Worm (Caenorhabditis elegans) whole organism, late embryonic: ENCODE measurements around the gene klf-3.

ENCODE experiments used
- C08G9.2 ChIP-seq: sonication (generic microtip); optimal IDR thresholded peaks from 2 replicates; lab custom pipeline; 2016; ENCODE audit warnings: mild to moderate bottlenecking, missing genetic modification characterization, moderate library complexity, missing compliant biosample characterization
- ahr-1 ChIP-seq: sonication (generic microtip); optimal IDR thresholded peaks from 2 replicates; lab custom pipeline; 2016; ENCODE audit warnings: missing genetic modification characterization, missing compliant biosample characterization
- ama-1 ChIP-seq: fragments of 150-350 bp; optimal IDR thresholded peaks from 2 replicates; lab custom pipeline; 2014
- ceh-30 ChIP-seq: fragments of 150-350 bp; optimal IDR thresholded peaks from 2 replicates; lab custom pipeline; 2014; ENCODE audit warnings: missing biosample characterization, missing genetic modification characterization
- ceh-31 ChIP-seq: sonication (generic microtip); optimal IDR thresholded peaks from 2 replicates; lab custom pipeline; 2016; ENCODE audit warnings: missing genetic modification characterization, missing compliant biosample characterization
- ceh-34 ChIP-seq: sonication (generic microtip); optimal IDR thresholded peaks from 2 replicates; lab custom pipeline; 2016; ENCODE audit warnings: mild to moderate bottlenecking, missing genetic modification characterization, missing compliant biosample characterization
- ceh-45 ChIP-seq: fragments of 200-800 bp; sonication (Bioruptor generic); IDR thresholded peaks from 2 replicates; pipeline ENCODE4 v1.3.6; 2022; ENCODE audit warnings: missing genetic modification reagents, missing genetic modification characterization, missing compliant biosample characterization
- ceh-9 ChIP-seq: sonication (generic microtip); optimal IDR thresholded peaks from 2 replicates; lab custom pipeline; 2016; ENCODE audit warnings: mild to moderate bottlenecking, missing genetic modification characterization, inconsistent platforms, missing compliant biosample characterization
- che-1 ChIP-seq: sonication (generic microtip); optimal IDR thresholded peaks from 2 replicates; lab custom pipeline; 2016; ENCODE audit warnings: mild to moderate bottlenecking, missing genetic modification characterization, missing compliant biosample characterization
- dve-1 ChIP-seq: sonication (generic microtip); optimal IDR thresholded peaks from 2 replicates; lab custom pipeline; 2017; ENCODE audit warnings: antibody characterized with exemption, mild to moderate bottlenecking, missing genetic modification characterization, missing compliant biosample characterization
- ets-4 ChIP-seq: sonication (generic microtip); optimal IDR thresholded peaks from 2 replicates; lab custom pipeline; 2016; ENCODE audit warnings: missing genetic modification characterization, missing compliant biosample characterization
- fkh-6 ChIP-seq: sonication (generic microtip); optimal IDR thresholded peaks from 2 replicates; lab custom pipeline; 2016; ENCODE audit warnings: missing genetic modification characterization, missing compliant biosample characterization
- hlh-15 ChIP-seq: sonication (generic microtip); optimal IDR thresholded peaks from 2 replicates; lab custom pipeline; 2016; ENCODE audit warnings: missing genetic modification characterization, missing compliant biosample characterization
- hlh-6 ChIP-seq: sonication (generic microtip); optimal IDR thresholded peaks from 2 replicates; lab custom pipeline; 2016; ENCODE audit warnings: missing genotype, missing genetic modification characterization, missing compliant biosample characterization
- madf-2 ChIP-seq: sonication (generic microtip); optimal IDR thresholded peaks from 2 replicates; lab custom pipeline; 2017; ENCODE audit warnings: missing genetic modification characterization, missing compliant biosample characterization
- mec-3 ChIP-seq: sonication (generic microtip); optimal IDR thresholded peaks from 2 replicates; lab custom pipeline; 2016; ENCODE audit warnings: borderline replicate concordance, missing genetic modification characterization, missing compliant biosample characterization
- pat-9 ChIP-seq: fragments of 200-800 bp; sonication (Bioruptor generic); optimal IDR thresholded peaks from 2 replicates; lab custom pipeline; 2018; ENCODE audit warnings: mild to moderate bottlenecking, missing genetic modification characterization, moderate library complexity, missing compliant biosample characterization
- pax-1 ChIP-seq: fragments of 150-350 bp; optimal IDR thresholded peaks from 2 replicates; lab custom pipeline; 2014; ENCODE audit warnings: missing biosample characterization, missing genetic modification characterization
- pha-4 ChIP-seq: fragments of 150-350 bp; optimal IDR thresholded peaks from 2 replicates; lab custom pipeline; 2018; ENCODE audit warnings: missing biosample characterization, missing genetic modification reagents, missing genetic modification characterization
- pqm-1 ChIP-seq: sonication (generic microtip); optimal IDR thresholded peaks from 2 replicates; lab custom pipeline; 2016; ENCODE audit warnings: missing genetic modification characterization, missing compliant biosample characterization
- sox-2 ChIP-seq: fragments of 200-800 bp; sonication (Bioruptor generic); IDR thresholded peaks from 2 replicates; pipeline ENCODE4 v1.3.6; 2022; ENCODE audit warnings: missing genetic modification reagents, missing genetic modification characterization, missing compliant biosample characterization
- tbx-7 ChIP-seq: sonication (generic microtip); optimal IDR thresholded peaks from 2 replicates; lab custom pipeline; 2016; ENCODE audit warnings: missing genotype, missing genetic modification characterization, missing compliant biosample characterization
- ttx-3 ChIP-seq: sonication (generic microtip); optimal IDR thresholded peaks from 2 replicates; lab custom pipeline; 2016; ENCODE audit warnings: missing genetic modification reagents, missing genetic modification characterization, missing compliant biosample characterization
- unc-3 ChIP-seq, 2 experiments: fragments of 200-800 bp in 1 of 2; sonication (Bioruptor generic) in 1 of 2; sonication (generic microtip) in 1 of 2; conservative IDR thresholded peaks in 1 of 2; optimal IDR thresholded peaks in 1 of 2; 2 replicates each; pipeline versions ENCODE4 v1.3.6 to Lab custom; 2016 to 2022; ENCODE audit warnings: missing compliant biosample characterization in 2 of 2, missing genetic modification characterization in 2 of 2, missing genetic modification reagents in 1 of 2
- unc-86 ChIP-seq: sonication (generic microtip); optimal IDR thresholded peaks from 2 replicates; lab custom pipeline; 2016; ENCODE audit warnings: missing genetic modification characterization, missing compliant biosample characterization
- zip-5 ChIP-seq: sonication (generic microtip); optimal IDR thresholded peaks from 2 replicates; lab custom pipeline; 2016; ENCODE audit warnings: missing genetic modification characterization, missing compliant biosample characterization

The klf-3 gene

DNA sequence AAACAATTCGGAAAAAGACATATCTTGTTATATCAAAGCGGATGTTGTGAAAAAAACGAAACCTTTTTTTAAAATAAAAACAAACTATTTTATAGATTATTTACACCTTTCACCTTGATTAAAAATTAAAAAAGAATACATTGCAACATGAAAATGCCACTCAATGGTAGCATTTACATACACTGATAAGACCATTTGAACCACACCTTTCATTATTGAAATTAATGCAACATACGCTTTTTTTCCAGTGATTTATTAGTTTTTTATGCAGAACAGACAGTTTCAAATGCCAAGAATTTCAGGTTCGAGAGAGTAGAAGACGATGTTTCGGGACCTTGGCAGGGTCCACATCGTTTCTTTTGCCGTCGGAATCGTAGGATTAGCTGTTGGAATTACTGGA lies 49.9 kb downstream of the klf-3 start, which contains the start of gene T19D12.1:
TSS of gene T19D12.1 (plus strand) at position 301 of the 400 bp plus-strand sequence.
- TF ChIP-seq ama-1 (lab: Kevin White, UChicago) (no peak), che-1 (tag; lab: Kevin White, UChicago) (no peak), sox-2 (no peak), ahr-1 (tag; lab: Kevin White, UChicago) (no peak), ets-4 (tag; lab: Kevin White, UChicago) (no peak), mec-3 (tag; lab: Kevin White, UChicago) (no peak), hlh-6 (tag; lab: Kevin White, UChicago) (no peak), pat-9 (tag; lab: Kevin White, UChicago) (no peak), ceh-9 (tag; lab: Kevin White, UChicago) (no peak), dve-1 (tag; lab: Kevin White, UChicago) (no peak), unc-3 (GFP tag; conservative IDR thresholded peaks at IDR 0.05; lab: Robert Waterston, UW) (no peak), unc-3 (tag; optimal IDR thresholded peaks at IDR 0.05; lab: Kevin White, UChicago) (no peak), tbx-7 (no peak), ceh-30 (no peak), unc-86 (no peak), ceh-34 (tag; lab: Kevin White, UChicago) (no peak), ttx-3 (tag; lab: Kevin White, UChicago) (no peak), madf-2 (tag; lab: Kevin White, UChicago) (no peak), ceh-45 (GFP tag; lab: Robert Waterston, UW) (no peak)
- TF ChIP-seq, all 69 proteins: peak for 0

DNA sequence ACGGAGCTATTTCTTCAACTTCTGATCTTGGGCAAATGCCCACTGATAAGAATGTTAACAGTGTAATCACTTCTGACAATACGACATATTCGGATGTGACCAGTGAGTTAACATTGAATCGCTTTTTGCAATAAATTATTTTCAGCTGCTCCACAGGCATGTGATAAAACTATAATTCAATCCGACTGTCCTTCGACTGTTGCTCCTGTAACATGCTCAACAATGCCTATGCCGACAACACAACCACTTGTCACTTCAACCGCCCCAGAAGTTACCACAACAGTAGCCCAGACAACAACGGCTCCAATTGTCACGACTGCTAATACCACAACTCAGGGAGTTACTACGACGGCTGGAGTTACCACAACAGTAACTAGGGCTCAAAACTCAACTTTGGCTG lies 50.9 kb downstream of the klf-3 start:
- no peak for TF ChIP-seq tbx-7
- no peak for TF ChIP-seq pqm-1 (tag; lab: Kevin White, UChicago)
- TF ChIP-seq sox-2, result no peak
- TF ChIP-seq fkh-6 (tag; lab: Kevin White, UChicago), result no peak
- no peak for TF ChIP-seq hlh-6 (tag; lab: Kevin White, UChicago)
- no peak for TF ChIP-seq hlh-15 (tag; lab: Kevin White, UChicago)
- TF ChIP-seq ceh-31, result no peak

DNA sequence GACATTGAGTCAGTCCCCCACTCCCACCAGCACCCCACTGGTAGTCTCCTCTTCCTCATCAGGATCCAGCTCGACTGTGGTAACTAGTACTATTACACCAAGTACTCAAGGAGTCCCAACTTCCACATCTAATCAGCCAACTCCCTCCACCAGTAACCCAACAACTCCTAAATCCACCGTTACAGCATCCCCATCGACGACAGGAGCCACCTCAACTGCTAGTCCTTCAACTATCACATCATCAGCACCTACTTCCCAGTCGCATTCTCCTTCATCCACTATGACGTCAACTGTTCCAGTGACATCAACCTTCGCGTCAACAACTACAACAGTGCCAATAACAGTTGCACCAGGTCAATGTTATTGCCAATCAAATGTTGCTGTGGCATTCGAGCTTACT lies 51.8 kb downstream of the klf-3 start:
- TF ChIP-seq C08G9.2 (tag; lab: Kevin White, UChicago) (no peak), zip-5 (tag; lab: Kevin White, UChicago) (no peak), pha-4 (tag; lab: Kevin White, UChicago) (no peak), pax-1 (tag; lab: Kevin White, UChicago) (no peak)
